Fruit fly (Drosophila melanogaster) whole organism, embryonic: ENCODE data around the gene moody.

Experiments
- Awh ChIP-seq: fragments of 200-800 bp; sonication (Bioruptor generic); IDR thresholded peaks from 2 replicates; pipeline ENCODE4, ENCODE4 v1.3.6; 2022; ENCODE audit warnings: missing biosample characterization, missing genetic modification characterization
- Bgb ChIP-seq: fragments of 200-800 bp; sonication (Bioruptor generic); IDR thresholded peaks from 2 replicates; pipeline ENCODE4 v1.3.6; 2022; ENCODE audit warnings: missing biosample characterization, missing genetic modification characterization; ENCODE audit not compliant: partially characterized antibody
- CG12744 ChIP-seq: fragments of 200-800 bp; sonication (Bioruptor generic); optimal IDR thresholded peaks from 2 replicates; lab custom pipeline; 2016; ENCODE audit warnings: missing biosample characterization, missing genetic modification characterization
- CG12769 ChIP-seq: fragments of 200-800 bp; sonication (Bioruptor generic); optimal IDR thresholded peaks from 2 replicates; lab custom pipeline; 2019; ENCODE audit warnings: missing biosample characterization, mild to moderate bottlenecking, missing genetic modification characterization, moderate library complexity
- CG13894 ChIP-seq: fragments of 200-800 bp; sonication (Bioruptor generic); optimal IDR thresholded peaks from 3 replicates; lab custom pipeline; 2018; ENCODE audit warnings: missing biosample characterization, mild to moderate bottlenecking, missing genetic modification characterization, moderate library complexity
- CG14441 ChIP-seq: fragments of 200-800 bp; sonication (Bioruptor generic); IDR thresholded peaks from 2 replicates; pipeline ENCODE4 v1.3.6; 2022; ENCODE audit warnings: missing biosample characterization, missing genetic modification characterization
- CG16813 ChIP-seq: fragments of 200-800 bp; sonication (Bioruptor generic); IDR thresholded peaks from 3 replicates; pipeline ENCODE4 v1.3.6; 2022; ENCODE audit warnings: missing biosample characterization, missing genetic modification characterization; ENCODE audit not compliant: partially characterized antibody
- CG2678 ChIP-seq: fragments of 200-800 bp; sonication (Bioruptor generic); optimal IDR thresholded peaks from 3 replicates; lab custom pipeline; 2019; ENCODE audit warnings: missing biosample characterization, mild to moderate bottlenecking, missing genetic modification characterization, moderate library complexity
- CG2712 ChIP-seq: fragments of 200-800 bp; optimal IDR thresholded peaks from 3 replicates; lab custom pipeline; 2019; ENCODE audit warnings: missing biosample characterization, mild to moderate bottlenecking, missing genetic modification characterization, moderate library complexity
- CG30403 ChIP-seq: fragments of 200-800 bp; sonication (Bioruptor generic); optimal IDR thresholded peaks from 3 replicates; lab custom pipeline; 2016; ENCODE audit warnings: missing biosample characterization, missing genetic modification characterization
- CG31441 ChIP-seq: fragments of 200-800 bp; sonication (Bioruptor generic); IDR thresholded peaks from 2 replicates; pipeline ENCODE4 v1.3.6; 2022; ENCODE audit warnings: missing biosample characterization, missing genetic modification characterization
- CG3163 ChIP-seq: fragments of 200-800 bp; sonication (Bioruptor generic); optimal IDR thresholded peaks from 3 replicates; lab custom pipeline; 2016; ENCODE audit warnings: missing biosample characterization, missing genetic modification characterization
- CG33213 ChIP-seq: fragments of 200-800 bp; sonication (Bioruptor generic); optimal IDR thresholded peaks from 3 replicates; lab custom pipeline; 2016; ENCODE audit warnings: missing biosample characterization, missing genetic modification characterization
- CG34376 ChIP-seq: fragments of 200-800 bp; sonication (Bioruptor generic); optimal IDR thresholded peaks from 2 replicates; lab custom pipeline; 2018; ENCODE audit warnings: missing biosample characterization, mild to moderate bottlenecking, missing genetic modification characterization
- CG6175 ChIP-seq: fragments of 200-800 bp; sonication (Bioruptor generic); IDR thresholded peaks from 3 replicates; pipeline ENCODE4 v1.3.6; 2022; ENCODE audit warnings: missing biosample characterization, missing genetic modification characterization
- CG6254 ChIP-seq: fragments of 200-800 bp; sonication (Bioruptor generic); optimal IDR thresholded peaks from 3 replicates; lab custom pipeline; 2017; ENCODE audit warnings: mild to moderate bottlenecking, missing biosample characterization, missing genetic modification reagents, missing genetic modification characterization
- CG6654 ChIP-seq: fragments of 200-800 bp; sonication (Bioruptor generic); optimal IDR thresholded peaks from 2 replicates; lab custom pipeline; 2017; ENCODE audit warnings: missing biosample characterization, mild to moderate bottlenecking, missing genetic modification characterization
- CG7963 ChIP-seq: fragments of 200-800 bp; sonication (Bioruptor generic); IDR thresholded peaks from 3 replicates; pipeline ENCODE4 v1.3.6; 2022; ENCODE audit warnings: missing biosample characterization, missing genetic modification characterization; ENCODE audit not compliant: partially characterized antibody
- CG8089 ChIP-seq: fragments of 200-800 bp; sonication (Bioruptor generic); optimal IDR thresholded peaks from 3 replicates; lab custom pipeline; 2016; ENCODE audit warnings: missing biosample characterization, missing genetic modification characterization
- CrebB ChIP-seq: fragments of 200-800 bp; sonication (Bioruptor generic); optimal IDR thresholded peaks from 3 replicates; lab custom pipeline; 2018; ENCODE audit warnings: missing biosample characterization, mild to moderate bottlenecking, missing genetic modification characterization
- Dfd ChIP-seq, 2 experiments: fragments of >200 bp; optimal IDR thresholded peaks; 2 replicates each; lab custom pipeline; 2017; ENCODE audit warnings: missing biosample characterization in 2 of 2, missing genetic modification characterization in 2 of 2
- Doc3 ChIP-seq: fragments of 200-800 bp; sonication (Bioruptor generic); IDR thresholded peaks from 3 replicates; pipeline ENCODE4 v1.3.6; 2022; ENCODE audit warnings: missing biosample characterization, missing genetic modification characterization; ENCODE audit not compliant: partially characterized antibody
- Dp ChIP-seq: fragments of 200-800 bp; sonication (Bioruptor generic); optimal IDR thresholded peaks from 2 replicates; lab custom pipeline; 2018; ENCODE audit warnings: missing biosample characterization, mild to moderate bottlenecking, missing genetic modification characterization, moderate library complexity
- E2f1 ChIP-seq: fragments of 200-800 bp; sonication (Bioruptor generic); IDR thresholded peaks from 2 replicates; pipeline ENCODE4 v1.3.6; 2022; ENCODE audit warnings: missing biosample characterization, missing genetic modification characterization
- Ets97D ChIP-seq: fragments of 200-800 bp; sonication (Bioruptor generic); optimal IDR thresholded peaks from 3 replicates; lab custom pipeline; 2016; ENCODE audit warnings: missing biosample characterization, missing genetic modification characterization
- HLH54F ChIP-seq: fragments of 200-800 bp; sonication (Bioruptor generic); optimal IDR thresholded peaks from 3 replicates; lab custom pipeline; 2016; ENCODE audit warnings: missing biosample characterization, missing genetic modification characterization
- Med ChIP-seq: fragments of 200-800 bp; sonication (Bioruptor generic); peaks from one replicate; lab custom pipeline; 2016; ENCODE audit warnings: missing biosample characterization, missing genetic modification characterization, mild to moderate bottlenecking, inconsistent platforms, moderate library complexity
- NC2α ChIP-seq: fragments of 200-800 bp; sonication (Bioruptor generic); optimal IDR thresholded peaks from 2 replicates; lab custom pipeline; 2016; ENCODE audit warnings: missing biosample characterization, missing genetic modification characterization
- Opbp ChIP-seq: fragments of 200-800 bp; sonication (Bioruptor generic); IDR thresholded peaks from 3 replicates; pipeline ENCODE4 v1.3.6; 2022; ENCODE audit warnings: missing biosample characterization, missing genetic modification characterization; ENCODE audit not compliant: partially characterized antibody
- Rx ChIP-seq: fragments of 200-800 bp; sonication (Bioruptor generic); IDR thresholded peaks from 2 replicates; pipeline ENCODE4 v1.3.6; 2022; ENCODE audit warnings: missing biosample characterization, missing genetic modification characterization
- Usf ChIP-seq: fragments of 200-800 bp; sonication (Bioruptor generic); optimal IDR thresholded peaks from 2 replicates; lab custom pipeline; 2017; ENCODE audit warnings: missing genotype, missing biosample characterization, missing genetic modification characterization
- ac ChIP-seq: fragments of 200-800 bp; sonication (Bioruptor generic); optimal IDR thresholded peaks from 3 replicates; lab custom pipeline; 2017; ENCODE audit warnings: missing biosample characterization, mild to moderate bottlenecking, missing genetic modification characterization
- aop ChIP-seq: fragments of 200-800 bp; sonication (Bioruptor generic); IDR thresholded peaks from 2 replicates; pipeline ENCODE4 v1.3.6; 2022; ENCODE audit warnings: missing biosample characterization, missing genetic modification characterization
- danr ChIP-seq: fragments of 200-800 bp; sonication (Bioruptor generic); IDR thresholded peaks from 2 replicates; pipeline ENCODE4 v1.3.6; 2022; ENCODE audit warnings: missing biosample characterization, missing genetic modification characterization
- hb ChIP-seq: fragments of 200-800 bp; sonication (Bioruptor generic); IDR thresholded peaks from 3 replicates; pipeline ENCODE4 v1.3.6; 2022; ENCODE audit warnings: missing biosample characterization, missing genetic modification characterization; ENCODE audit not compliant: partially characterized antibody
- jumu ChIP-seq: fragments of 200-800 bp; sonication (Bioruptor generic); optimal IDR thresholded peaks from 3 replicates; lab custom pipeline; 2016; ENCODE audit warnings: missing biosample characterization, missing genetic modification characterization
- lbe ChIP-seq: fragments of 200-800 bp; sonication (Bioruptor generic); optimal IDR thresholded peaks from 2 replicates; lab custom pipeline; 2016; ENCODE audit warnings: missing biosample characterization, mild to moderate bottlenecking, missing genetic modification characterization
- nerfin-1 ChIP-seq: fragments of 200-800 bp; sonication (Bioruptor generic); optimal IDR thresholded peaks from 3 replicates; lab custom pipeline; 2019; ENCODE audit warnings: missing biosample characterization, mild to moderate bottlenecking, missing genetic modification characterization, moderate library complexity
- pb ChIP-seq: fragments of 200-800 bp; sonication (Bioruptor generic); optimal IDR thresholded peaks from 3 replicates; lab custom pipeline; 2016; ENCODE audit warnings: missing biosample characterization, missing genetic modification characterization
- pzg ChIP-seq: fragments of 200-800 bp; sonication (Bioruptor generic); optimal IDR thresholded peaks from 3 replicates; lab custom pipeline; 2018; ENCODE audit warnings: missing biosample characterization, mild to moderate bottlenecking, missing genetic modification characterization, moderate library complexity
- row ChIP-seq: fragments of 200-800 bp; sonication (Bioruptor generic); IDR thresholded peaks from 3 replicates; pipeline ENCODE4 v1.3.6; 2022; ENCODE audit warnings: missing biosample characterization, missing genetic modification characterization
- sens ChIP-seq: fragments of 200-800 bp; sonication (Bioruptor generic); peaks from one replicate; lab custom pipeline; 2016; ENCODE audit warnings: missing biosample characterization, missing genetic modification characterization
- sna ChIP-seq: fragments of 200-800 bp; sonication (Bioruptor generic); IDR thresholded peaks from 2 replicates; pipeline ENCODE4 v1.3.6; 2022; ENCODE audit warnings: missing biosample characterization, missing genetic modification characterization; ENCODE audit not compliant: partially characterized antibody
- twi ChIP-seq: fragments of 200-800 bp; optimal IDR thresholded peaks from 2 replicates; lab custom pipeline; 2019; ENCODE audit warnings: missing biosample characterization, mild to moderate bottlenecking, missing genetic modification characterization, moderate library complexity
- wek ChIP-seq: fragments of 200-800 bp; sonication (Bioruptor generic); optimal IDR thresholded peaks from 3 replicates; lab custom pipeline; 2018; ENCODE audit warnings: missing biosample characterization, mild to moderate bottlenecking, missing genetic modification characterization, moderate library complexity

The moody gene

dm6 chrX:2069787-2070707 lies 20.1 kb upstream of the moody start (continued):
- peak; percentile 42 for TF ChIP-seq CG13894 (tag; lab: Kevin White, UChicago)
- TF ChIP-seq Med (GFP tag; lab: Kevin White, UChicago) = peak; percentile 9
- TF ChIP-seq CG33213 (GFP tag; lab: Kevin White, UChicago) = no peak
- TF ChIP-seq CG34376 (GFP tag; lab: Kevin White, UChicago) = peak; percentile 37
- no peak for TF ChIP-seq nerfin-1
- no peak for TF ChIP-seq Usf
- no peak for TF ChIP-seq pb
- TF ChIP-seq CG6175 (GFP tag; lab: Robert Waterston, UW) = no peak
- no peak for TF ChIP-seq Opbp (GFP tag; lab: Robert Waterston, UW)
- TF ChIP-seq CG2712 (tag; lab: Kevin White, UChicago) = no peak
- no peak for TF ChIP-seq E2f1
- no peak for TF ChIP-seq CG6654 (GFP tag; lab: Kevin White, UChicago)
- TF ChIP-seq Rx (GFP tag; lab: Robert Waterston, UW) = no peak
- no peak for TF ChIP-seq CrebB (tag; lab: Kevin White, UChicago)
- TF ChIP-seq sens (GFP tag; lab: Kevin White, UChicago) = no peak
- no peak for TF ChIP-seq row (GFP tag; lab: Robert Waterston, UW)
- TF ChIP-seq CG12744 (GFP tag; lab: Kevin White, UChicago) = no peak
- TF ChIP-seq danr (GFP tag; lab: Robert Waterston, UW) = no peak
- no peak for TF ChIP-seq jumu
- no peak for TF ChIP-seq CG14441

- TF ChIP-seq CG3163 (GFP tag; lab: Kevin White, UChicago) (peak; percentile 50), CG8089 (GFP tag; lab: Kevin White, UChicago) (no peak), ac (GFP tag; lab: Kevin White, UChicago) (peak; percentile 8), CG12769 (tag; lab: Kevin White, UChicago) (no peak)
Measured at dm6 chrX:2068292-2068691, 18.4 kb upstream of the moody start, which contains the start of gene CG4194. TSS of gene CG4194 (plus strand) at chrX:2068592.

dm6 chrX:2066259-2066658 lies 16.3 kb upstream of the moody start, which contains the start of gene CG14054:
TSS of gene CG14054 (minus strand) at chrX:2066359.
- TF ChIP-seq CG30403 (GFP tag; lab: Kevin White, UChicago) = no peak
- peak; percentile 24 for TF ChIP-seq sens (GFP tag; lab: Kevin White, UChicago)

- TF ChIP-seq CG31441 (GFP tag; lab: Robert Waterston, UW) = 0 out of 2 replicates have a peak, but pooled peaks have one; percentile 21
- no peak for TF ChIP-seq CG6254 (GFP tag; lab: Kevin White, UChicago)
- TF ChIP-seq Dfd (GFP tag; optimal IDR thresholded peaks at IDR 0.05; lab: Kevin White, UChicago) = no peak
- no peak for TF ChIP-seq twi (tag; lab: Kevin White, UChicago)
- TF ChIP-seq CG7963 = peak; percentile 87
- peak; percentile 93 for TF ChIP-seq Bgb (GFP tag; lab: Robert Waterston, UW)
- TF ChIP-seq sna = peak; percentile 98
- TF ChIP-seq Doc3 (GFP tag; lab: Robert Waterston, UW) = peak; percentile 95
- no peak for TF ChIP-seq aop (GFP tag; lab: Robert Waterston, UW)
- TF ChIP-seq Ets97D (GFP tag; lab: Kevin White, UChicago) = peak; percentile 15
- TF ChIP-seq hb (GFP tag; lab: Robert Waterston, UW) = peak; percentile 91
- TF ChIP-seq wek (GFP tag; lab: Kevin White, UChicago) = no peak
- TF ChIP-seq CG2678 = peak; percentile 4
- no peak for TF ChIP-seq HLH54F (GFP tag; lab: Kevin White, UChicago)
- TF ChIP-seq lbe (GFP tag; lab: Kevin White, UChicago) = no peak
- TF ChIP-seq NC2α = no peak
- TF ChIP-seq pb = no peak
- TF ChIP-seq pzg = peak; percentile 67
- TF ChIP-seq Awh (GFP tag; lab: Robert Waterston, UW) = no peak
- TF ChIP-seq Dp (GFP tag; lab: Kevin White, UChicago) = peak; percentile 74
- peak; percentile 88 for TF ChIP-seq CG16813
Measured at dm6 chrX:2065073-2065472, 15.2 kb upstream of the moody start, which contains the start of gene CG4281. TSS of gene CG4281 (minus strand) at chrX:2065142.
